Fruit fly (Drosophila melanogaster): Measurements from ENCODE around the gene kipf.

kipf gene

DNA sequence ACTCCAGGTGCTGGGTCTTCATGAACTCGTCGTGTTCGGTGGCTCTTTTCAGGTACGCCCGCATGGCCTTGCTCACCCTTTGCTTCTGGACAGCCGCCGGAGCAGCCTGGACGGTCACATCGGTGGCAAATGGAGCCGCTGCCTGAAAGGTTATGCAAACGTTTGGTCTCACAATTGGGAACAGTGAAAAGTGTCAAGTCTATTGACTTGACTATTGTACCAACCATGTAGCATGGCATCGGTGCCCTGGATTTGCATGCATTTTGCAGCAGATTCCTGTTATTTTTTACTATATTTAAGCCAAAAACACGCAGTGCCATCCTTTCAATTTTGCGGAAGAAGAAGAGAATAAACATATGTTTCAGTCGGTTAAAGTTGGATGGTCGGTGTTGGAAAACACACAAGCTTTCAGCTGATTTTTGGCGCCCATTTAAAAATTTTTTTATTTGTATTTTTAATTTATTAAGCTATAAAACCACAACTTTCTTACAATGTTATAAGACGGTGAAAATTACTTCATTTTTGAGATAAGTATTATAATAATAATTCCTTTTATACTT is 11.3 kb upstream of the kipf start, which contains the start of gene mRpS9 (continued):
- no peak for TF ChIP-seq Rfx (GFP tag; IDR thresholded peaks at IDR 0.05)
- 0 out of 2 replicates have a peak, but pooled peaks have one; percentile 8 for TF ChIP-seq Scr (GFP tag; IDR thresholded peaks at IDR 0.05; ENCODE audit: partially characterized antibody)
- peak; percentile 14 for TF ChIP-seq bigmax (GFP tag; optimal IDR thresholded peaks at IDR 0.05)
- TF ChIP-seq Hr39 (optimal IDR thresholded peaks at IDR 0.05), result no peak
- TF ChIP-seq NC2α (GFP tag; optimal IDR thresholded peaks at IDR 0.05), result no peak
- no peak for TF ChIP-seq chinmo (GFP tag; IDR thresholded peaks at IDR 0.05; ENCODE audit: partially characterized antibody)
- TF ChIP-seq CG8765 (GFP tag; IDR thresholded peaks at IDR 0.05), result no peak
- no peak for TF ChIP-seq sug (tag; optimal IDR thresholded peaks at IDR 0.05)
- no peak for TF ChIP-seq Gug (GFP tag; IDR thresholded peaks at IDR 0.05)
- TF ChIP-seq E2f2 (GFP tag; IDR thresholded peaks at IDR 0.05), result peak; percentile 91
- TF ChIP-seq CG1024 (GFP tag; IDR thresholded peaks at IDR 0.05), result no peak
- TF ChIP-seq CG12942 (GFP tag; optimal IDR thresholded peaks at IDR 0.05), result no peak
- no peak for TF ChIP-seq inv (GFP tag; IDR thresholded peaks at IDR 0.05; ENCODE audit: partially characterized antibody)
- no peak for TF ChIP-seq CG7745 (tag; optimal IDR thresholded peaks at IDR 0.05)
- no peak for TF ChIP-seq wek (GFP tag; optimal IDR thresholded peaks at IDR 0.05)
- no peak for TF ChIP-seq CG4854 (GFP tag; optimal IDR thresholded peaks at IDR 0.05)
- TF ChIP-seq CG15269 (tag; optimal IDR thresholded peaks at IDR 0.05), result no peak
- no peak for TF ChIP-seq CG8359 (GFP tag; optimal IDR thresholded peaks at IDR 0.05; ENCODE audit: borderline replicate concordance)
- TF ChIP-seq CG14441 (GFP tag; IDR thresholded peaks at IDR 0.05), result no peak
- TF ChIP-seq Bdp1 (GFP tag; optimal IDR thresholded peaks at IDR 0.05), result no peak
- no peak for TF ChIP-seq tgo (GFP tag; IDR thresholded peaks at IDR 0.05)
- TF ChIP-seq Fer2 (tag; optimal IDR thresholded peaks at IDR 0.05), result no peak
- TF ChIP-seq grau (tag; optimal IDR thresholded peaks at IDR 0.05), result no peak
- no peak for TF ChIP-seq ato (GFP tag; IDR thresholded peaks at IDR 0.05; ENCODE audit: partially characterized antibody)
- TF ChIP-seq CG11093 (GFP tag; IDR thresholded peaks at IDR 0.05), result no peak
- TF ChIP-seq CG17186 (GFP tag; optimal IDR thresholded peaks at IDR 0.05), result no peak
- no peak for TF ChIP-seq CG1792 (GFP tag; optimal IDR thresholded peaks at IDR 0.05)
- no peak for TF ChIP-seq CG4404 (GFP tag; IDR thresholded peaks at IDR 0.05)
- no peak for TF ChIP-seq gcm2 (GFP tag; optimal IDR thresholded peaks at IDR 0.05)
- no peak for TF ChIP-seq sna (GFP tag; IDR thresholded peaks at IDR 0.05; ENCODE audit: partially characterized antibody)
- no peak for TF ChIP-seq al (GFP tag; IDR thresholded peaks at IDR 0.05)
- TF ChIP-seq CTCF (GFP tag; optimal IDR thresholded peaks at IDR 0.05), result no peak
- TF ChIP-seq ERR (GFP tag; optimal IDR thresholded peaks at IDR 0.05), result no peak
- peak; percentile 24 for TF ChIP-seq YL-1 (GFP tag; optimal IDR thresholded peaks at IDR 0.05)
- no peak for TF ChIP-seq CG3407 (GFP tag; optimal IDR thresholded peaks at IDR 0.05)
- TF ChIP-seq Vsx1 (GFP tag; optimal IDR thresholded peaks at IDR 0.05), result no peak
- no peak for TF ChIP-seq CG11723 (GFP tag; optimal IDR thresholded peaks at IDR 0.05)
- TF ChIP-seq stc (GFP tag; IDR thresholded peaks at IDR 0.05), result no peak
- no peak for TF ChIP-seq gro (GFP tag; optimal IDR thresholded peaks at IDR 0.05)
- TF ChIP-seq CG33557 (GFP tag; optimal IDR thresholded peaks at IDR 0.05), result no peak
- TF ChIP-seq CG17385 (GFP tag; optimal IDR thresholded peaks at IDR 0.05), result peak; percentile 97
- no peak for TF ChIP-seq klu (GFP tag; IDR thresholded peaks at IDR 0.05)
- no peak for TF ChIP-seq hbn (GFP tag; IDR thresholded peaks at IDR 0.05; ENCODE audit: partially characterized antibody)
- TF ChIP-seq Ets97D (GFP tag; optimal IDR thresholded peaks at IDR 0.05), result no peak
- TF ChIP-seq Asciz (GFP tag; optimal IDR thresholded peaks at IDR 0.05), result no peak
- peak; percentile 86 to 98 for TF ChIP-seq crp (GFP tag; optimal IDR thresholded peaks at IDR 0.05)
- TF ChIP-seq gce (GFP tag; IDR thresholded peaks at IDR 0.05), result no peak
- TF ChIP-seq Meics (GFP tag; optimal IDR thresholded peaks at IDR 0.05), result no peak
- no peak for TF ChIP-seq rib (GFP tag; IDR thresholded peaks at IDR 0.05)
- TF ChIP-seq Nf-YC (tag; optimal IDR thresholded peaks at IDR 0.05), result no peak
- no peak for TF ChIP-seq bab2 (GFP tag; optimal IDR thresholded peaks at IDR 0.05)
- no peak for TF ChIP-seq ems (GFP tag; optimal IDR thresholded peaks at IDR 0.05)
